Fruit fly (Drosophila melanogaster): ENCODE measurements around the gene Bug22.

The Bug22 gene

DNA sequence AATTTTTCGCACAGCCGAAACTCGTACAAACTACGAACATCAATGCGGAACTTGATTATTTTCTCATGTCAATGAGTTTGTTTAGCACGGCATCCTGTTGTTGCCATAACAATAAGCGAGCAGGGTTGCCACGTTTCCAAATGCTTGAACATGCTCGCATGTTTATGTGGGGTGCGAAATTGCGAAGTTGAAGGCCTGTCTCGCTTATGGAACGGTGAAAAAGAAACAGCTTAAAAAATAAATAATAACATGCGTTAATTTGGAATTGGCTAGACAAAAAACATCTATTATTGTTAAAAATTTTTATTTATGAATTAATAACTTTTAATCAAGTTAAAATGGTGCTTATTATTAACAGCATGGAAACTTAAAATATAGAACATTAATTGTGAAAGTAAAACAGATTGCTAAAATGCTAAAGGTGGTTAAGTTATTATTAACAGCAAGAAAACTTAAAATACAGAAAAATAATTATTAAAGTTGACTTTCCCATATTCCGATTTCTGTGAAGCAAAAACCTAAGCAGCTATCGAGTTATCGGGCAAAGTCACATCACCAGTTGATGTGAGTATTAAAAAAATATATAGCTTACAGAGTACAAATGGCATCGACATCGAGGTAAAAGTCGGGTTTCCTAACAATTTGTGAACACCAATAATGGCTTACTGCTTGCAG lies at the start of gene Bug22, which contains the start of gene TfIIB:
Gene Bug22 (minus strand): TSS at position 117 of the 675 bp plus-strand sequence.
Gene TfIIB (plus strand): TSS at position 537 of the 675 bp plus-strand sequence.
- TF ChIP-seq EcR (GFP tag; optimal IDR thresholded peaks at IDR 0.05): no peak
- TF ChIP-seq Dll (optimal IDR thresholded peaks at IDR 0.05): no peak
- TF ChIP-seq CG8478 (optimal IDR thresholded peaks at IDR 0.05): no peak
- no peak for TF ChIP-seq usp (GFP tag; optimal IDR thresholded peaks at IDR 0.05)

DNA sequence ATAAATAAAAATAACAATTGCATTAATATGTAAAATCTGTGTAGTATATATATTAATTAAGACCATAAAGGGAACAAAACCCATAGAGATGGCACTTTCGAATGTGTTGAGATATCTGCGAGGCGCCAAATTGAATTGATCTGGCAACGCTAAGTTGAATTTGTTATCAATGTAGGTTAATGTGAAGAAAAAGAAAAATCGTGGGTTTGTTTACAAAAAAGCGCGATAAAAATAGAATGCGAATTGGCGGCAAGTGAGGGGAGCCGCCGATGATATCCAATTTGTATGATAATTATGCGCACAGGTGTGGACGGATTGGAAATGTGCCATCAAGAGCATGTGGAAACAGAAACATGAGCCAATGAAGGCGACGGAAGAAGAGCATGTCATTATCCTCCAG lies 49.1 kb upstream of the Bug22 start:
- TF ChIP-seq pan (optimal IDR thresholded peaks at IDR 0.05) (no peak), psq (optimal IDR thresholded peaks at IDR 0.05) (no peak), CG8478 (optimal IDR thresholded peaks at IDR 0.05) (no peak), Dll (optimal IDR thresholded peaks at IDR 0.05) (no peak)

DNA sequence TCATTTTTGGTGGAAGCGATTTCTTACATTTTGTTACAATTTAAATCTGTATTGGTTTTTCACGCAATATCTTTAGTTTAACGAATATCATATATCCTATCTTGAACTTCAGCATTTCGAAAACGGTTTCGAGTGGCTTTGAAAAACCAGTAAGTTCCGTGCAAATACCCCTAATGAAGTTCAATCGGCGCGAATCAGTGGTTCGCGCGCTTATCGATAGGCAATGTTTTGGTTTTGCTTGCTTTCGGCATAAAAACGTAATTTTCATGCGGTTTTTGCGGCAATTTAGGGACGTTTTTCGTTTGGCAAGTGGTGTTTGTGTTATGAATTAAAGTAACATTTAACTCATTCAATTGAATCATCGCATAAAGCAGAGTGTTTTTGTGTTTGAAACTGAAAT lies 46.2 kb upstream of the Bug22 start, which contains the start of gene RluA-2:
Gene RluA-2 (plus strand): TSS at position 195 of the 400 bp plus-strand sequence.
- TF ChIP-seq usp (GFP tag; optimal IDR thresholded peaks at IDR 0.05) (no peak), CG8478 (optimal IDR thresholded peaks at IDR 0.05) (no peak), EcR (GFP tag; optimal IDR thresholded peaks at IDR 0.05) (no peak), pan (optimal IDR thresholded peaks at IDR 0.05) (no peak), psq (optimal IDR thresholded peaks at IDR 0.05) (no peak), Dll (optimal IDR thresholded peaks at IDR 0.05) (no peak)

DNA sequence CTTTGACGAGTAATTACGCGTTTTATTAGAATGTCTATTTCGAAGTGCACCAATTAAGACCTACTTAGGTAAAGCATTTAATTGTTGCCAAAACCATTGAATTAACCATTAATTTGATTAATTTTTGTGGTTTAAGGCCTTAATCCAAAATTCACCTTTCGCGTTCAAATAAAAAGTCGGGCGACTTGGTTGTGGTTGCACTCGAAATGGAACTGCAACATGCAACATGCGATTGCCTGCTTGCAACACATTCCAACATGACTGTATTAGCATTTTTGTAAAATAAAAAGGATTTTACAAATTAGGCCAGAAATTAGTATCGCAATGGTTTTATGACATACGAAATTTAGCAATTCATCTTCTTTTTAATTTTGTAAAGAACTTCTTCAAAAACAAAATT lies 44.1 kb upstream of the Bug22 start:
- TF ChIP-seq usp (GFP tag; optimal IDR thresholded peaks at IDR 0.05) (no peak), EcR (GFP tag; optimal IDR thresholded peaks at IDR 0.05) (no peak), Dll (optimal IDR thresholded peaks at IDR 0.05) (no peak)

DNA sequence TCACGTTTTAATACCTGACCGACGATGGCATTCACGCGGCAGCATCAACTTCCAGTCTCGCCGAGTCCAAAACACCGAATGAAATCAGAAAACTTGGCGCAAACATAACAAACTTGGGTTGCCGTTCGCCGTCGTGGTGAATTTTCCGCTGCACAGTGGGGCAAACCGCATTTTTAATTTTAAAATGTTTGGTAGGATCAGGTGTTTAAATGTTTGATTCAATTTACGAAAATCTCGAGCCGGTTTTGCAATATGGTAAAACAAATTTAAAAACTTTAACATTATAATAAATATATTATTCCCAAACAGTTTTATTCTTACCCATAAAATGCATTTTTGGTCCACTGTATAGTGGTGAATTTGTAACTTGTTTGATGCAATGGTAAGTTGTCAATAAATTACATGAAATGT lies 43.6 kb upstream of the Bug22 start, which contains the start of gene RluA-1:
Gene RluA-1 (minus strand): TSS at position 82 of the 411 bp plus-strand sequence.
- no peak for TF ChIP-seq Dll (optimal IDR thresholded peaks at IDR 0.05)
- TF ChIP-seq psq (optimal IDR thresholded peaks at IDR 0.05): no peak
- no peak for TF ChIP-seq EcR (GFP tag; optimal IDR thresholded peaks at IDR 0.05)
- TF ChIP-seq CG8478 (optimal IDR thresholded peaks at IDR 0.05): no peak
- TF ChIP-seq pan (optimal IDR thresholded peaks at IDR 0.05): no peak
- TF ChIP-seq usp (GFP tag; optimal IDR thresholded peaks at IDR 0.05): no peak

DNA sequence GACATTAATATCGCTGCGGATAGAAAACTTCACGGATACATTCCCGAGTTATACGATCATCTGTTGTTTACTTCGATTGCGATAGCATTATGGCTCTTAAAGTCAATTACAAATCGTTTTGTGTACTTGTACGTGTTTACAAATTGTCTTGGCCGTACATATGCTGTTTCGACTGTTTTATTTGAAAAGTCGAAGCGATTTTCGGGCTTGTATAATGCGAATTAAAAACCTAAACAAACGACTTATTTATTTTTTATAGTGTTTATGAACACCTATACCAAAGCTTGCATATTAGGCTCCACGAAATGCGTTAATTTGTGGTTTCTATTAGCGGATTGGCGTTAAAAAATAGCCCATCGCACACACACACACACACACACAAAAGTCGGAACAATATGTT lies 41.5 kb upstream of the Bug22 start:
- TF ChIP-seq usp (GFP tag; optimal IDR thresholded peaks at IDR 0.05): no peak
- TF ChIP-seq Dll (optimal IDR thresholded peaks at IDR 0.05): no peak
- no peak for TF ChIP-seq pan (optimal IDR thresholded peaks at IDR 0.05)
- TF ChIP-seq CG8478 (optimal IDR thresholded peaks at IDR 0.05): no peak
- no peak for TF ChIP-seq EcR (GFP tag; optimal IDR thresholded peaks at IDR 0.05)
- TF ChIP-seq psq (optimal IDR thresholded peaks at IDR 0.05): no peak

DNA sequence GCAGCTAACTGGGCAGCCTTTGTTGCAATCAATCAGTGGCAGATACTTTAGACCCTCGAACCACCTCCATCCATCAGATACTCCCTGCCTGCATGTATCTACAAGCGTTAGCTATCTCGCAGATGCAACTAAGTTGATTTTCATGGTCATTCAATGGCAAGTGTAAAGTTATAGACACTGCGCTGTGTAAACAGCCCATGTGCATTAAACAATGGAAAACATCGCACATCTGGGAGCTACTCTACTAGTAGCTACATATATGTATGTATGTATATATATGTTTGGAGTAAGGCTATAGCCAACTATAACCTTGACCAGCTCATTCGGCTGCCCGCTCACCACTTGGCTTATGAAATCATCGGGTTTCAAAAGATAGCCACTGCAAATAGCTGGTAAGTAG lies 39.5 kb upstream of the Bug22 start:
- TF ChIP-seq EcR (GFP tag; optimal IDR thresholded peaks at IDR 0.05) (no peak), psq (optimal IDR thresholded peaks at IDR 0.05) (no peak), CG8478 (optimal IDR thresholded peaks at IDR 0.05) (no peak), usp (GFP tag; optimal IDR thresholded peaks at IDR 0.05) (no peak), pan (optimal IDR thresholded peaks at IDR 0.05) (no peak), Dll (optimal IDR thresholded peaks at IDR 0.05) (no peak)

DNA sequence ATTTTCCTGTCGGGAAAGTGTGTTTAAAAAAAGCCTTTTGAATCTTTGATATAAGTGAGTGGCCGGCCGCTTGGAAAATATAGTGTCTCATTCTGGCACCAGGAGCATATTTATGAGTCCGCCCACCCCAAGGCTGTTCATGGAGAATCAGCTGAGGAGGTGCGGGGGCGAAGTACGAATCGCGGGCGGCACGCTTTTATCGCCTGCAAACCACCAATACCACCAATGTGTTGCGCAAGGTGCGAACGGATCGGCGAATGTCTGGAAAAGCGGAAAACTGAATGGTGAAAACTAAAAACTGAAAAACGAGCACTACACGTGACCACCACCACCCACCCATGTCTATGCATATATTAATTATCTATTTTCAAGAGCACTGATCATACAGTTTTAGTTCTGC lies 38.3 kb upstream of the Bug22 start:
- no peak for TF ChIP-seq CG8478 (optimal IDR thresholded peaks at IDR 0.05)
- no peak for TF ChIP-seq psq (optimal IDR thresholded peaks at IDR 0.05)
- no peak for TF ChIP-seq usp (GFP tag; optimal IDR thresholded peaks at IDR 0.05)

DNA sequence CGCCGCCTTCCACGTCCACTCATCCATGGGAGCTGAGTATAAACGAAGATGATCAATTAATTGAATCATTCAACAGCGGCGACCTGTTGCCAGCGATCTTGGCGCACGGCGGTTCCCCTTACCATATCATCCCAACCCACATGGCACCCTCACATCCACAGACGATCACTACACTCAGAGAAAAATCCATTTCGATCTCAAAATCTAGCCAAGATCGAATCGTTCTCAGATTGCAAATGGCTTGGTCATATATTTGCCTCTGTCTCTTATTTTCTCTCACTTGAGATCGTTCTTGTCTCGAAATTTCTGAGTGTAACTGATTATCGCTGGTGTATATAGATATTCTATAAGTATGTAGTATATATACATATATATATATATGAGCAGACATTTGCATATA lies 37.7 kb upstream of the Bug22 start:
- TF ChIP-seq Dll (optimal IDR thresholded peaks at IDR 0.05) (no peak), usp (GFP tag; optimal IDR thresholded peaks at IDR 0.05) (no peak), EcR (GFP tag; optimal IDR thresholded peaks at IDR 0.05) (no peak), CG8478 (optimal IDR thresholded peaks at IDR 0.05) (no peak), pan (optimal IDR thresholded peaks at IDR 0.05) (no peak), psq (optimal IDR thresholded peaks at IDR 0.05) (no peak)

DNA sequence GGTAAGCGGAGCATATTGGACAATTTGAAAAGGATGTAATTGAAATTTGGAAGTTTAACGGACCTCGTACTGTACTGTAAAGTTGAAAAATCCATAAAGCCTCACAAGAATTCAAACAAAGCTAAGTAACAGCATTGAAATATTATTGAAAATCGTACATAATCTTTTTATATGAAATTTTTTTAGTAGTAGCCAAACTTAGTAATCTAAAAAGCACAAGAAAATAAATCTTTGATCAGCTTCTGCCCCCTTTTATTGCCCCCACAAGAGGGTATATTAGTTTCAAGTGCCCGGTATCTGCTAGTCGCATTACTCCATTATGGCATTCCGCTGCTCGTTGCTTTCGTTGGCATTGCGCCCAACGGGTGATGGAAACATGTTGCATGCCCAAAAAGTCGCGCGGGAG lies 36.1 kb upstream of the Bug22 start:
- no peak for TF ChIP-seq Dll (optimal IDR thresholded peaks at IDR 0.05)
- no peak for TF ChIP-seq pan (optimal IDR thresholded peaks at IDR 0.05)
- no peak for TF ChIP-seq CG8478 (optimal IDR thresholded peaks at IDR 0.05)
- TF ChIP-seq psq (optimal IDR thresholded peaks at IDR 0.05): no peak
- TF ChIP-seq EcR (GFP tag; optimal IDR thresholded peaks at IDR 0.05): no peak
- no peak for TF ChIP-seq usp (GFP tag; optimal IDR thresholded peaks at IDR 0.05)

DNA sequence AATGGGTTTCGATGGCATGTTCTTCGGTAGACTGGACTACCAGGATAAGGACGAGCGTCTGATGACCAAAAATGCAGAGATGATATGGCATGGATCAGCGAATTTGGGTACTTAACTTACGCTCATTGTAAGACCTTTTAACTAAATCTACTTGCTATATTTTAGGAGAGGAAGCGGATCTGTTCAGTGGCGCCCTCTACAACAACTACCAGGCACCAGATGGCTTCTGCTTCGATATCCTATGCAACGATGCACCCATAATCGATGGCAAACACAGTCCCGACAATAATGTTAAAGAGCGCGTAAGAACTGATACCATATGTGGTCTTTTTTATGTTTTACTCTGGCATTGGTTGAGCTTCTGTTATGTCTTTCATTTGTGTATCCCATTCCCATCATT lies 28.3 kb upstream of the Bug22 start:
- TF ChIP-seq usp (GFP tag; optimal IDR thresholded peaks at IDR 0.05): no peak
- no peak for TF ChIP-seq CG8478 (optimal IDR thresholded peaks at IDR 0.05)
- no peak for TF ChIP-seq psq (optimal IDR thresholded peaks at IDR 0.05)

DNA sequence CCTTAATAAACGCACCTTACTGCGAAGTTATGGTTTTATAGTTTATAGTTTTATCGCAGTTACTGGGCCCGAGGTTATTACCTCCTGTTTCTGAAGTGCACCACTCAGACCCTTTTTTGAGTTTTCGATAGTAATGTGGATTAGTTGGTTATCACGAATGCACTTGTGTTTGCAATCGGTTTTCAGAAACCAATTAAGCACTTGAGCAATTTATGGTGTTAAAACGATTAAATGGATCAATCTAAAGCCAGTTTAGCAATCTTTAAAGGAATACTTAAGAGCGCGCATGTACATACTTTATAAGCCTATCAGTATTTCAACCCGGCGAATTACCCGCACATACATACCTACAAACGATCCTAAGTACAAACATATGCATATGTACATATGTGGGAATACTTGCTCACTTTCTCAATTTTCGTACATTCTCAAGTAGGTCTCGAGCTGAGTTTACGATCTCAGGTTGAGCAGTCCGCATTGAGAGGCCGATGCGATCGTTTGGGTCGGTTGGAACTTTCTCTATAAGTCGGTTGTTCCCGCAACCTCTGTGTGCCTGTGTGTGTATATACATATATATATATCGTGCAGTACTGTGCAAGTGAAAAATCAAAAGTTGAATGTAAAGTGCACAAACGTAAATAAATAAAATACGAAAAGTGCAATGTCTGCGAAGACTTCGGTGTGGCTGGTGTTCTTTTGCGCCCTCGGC lies 26.6 kb upstream of the Bug22 start, which contains the start of the genes LManI and LManII:
Gene LManI (minus strand): TSS at position 51 of the 709 bp plus-strand sequence.
Gene LManII (plus strand): TSS at position 468 of the 709 bp plus-strand sequence.
- TF ChIP-seq usp (GFP tag; optimal IDR thresholded peaks at IDR 0.05): no peak

Data from whole organism.